Worm (Caenorhabditis elegans) whole organism, young adult: ENCODE data around the gene ceh-21.

Experiments
- B0261.1 ChIP-seq: sonication (generic microtip); optimal IDR thresholded peaks from 2 replicates; lab custom pipeline; 2016; ENCODE audit warnings: mild to moderate bottlenecking, missing genetic modification characterization, moderate library complexity, missing compliant biosample characterization
- F10E7.11 ChIP-seq: sonication (generic microtip); optimal IDR thresholded peaks from 2 replicates; lab custom pipeline; 2017; ENCODE audit warnings: mild to moderate bottlenecking, missing genetic modification characterization, moderate library complexity, missing compliant biosample characterization
- F23B12.7 ChIP-seq: sonication (generic microtip); optimal IDR thresholded peaks from 2 replicates; lab custom pipeline; 2017; ENCODE audit warnings: missing genetic modification characterization, mild to moderate bottlenecking, missing compliant biosample characterization, antibody characterized with exemption, moderate library complexity; ENCODE audit not compliant: insufficient read depth
- F57A8.1 ChIP-seq: fragments of 200-800 bp; sonication (Bioruptor generic); optimal IDR thresholded peaks from 2 replicates; lab custom pipeline; 2018; ENCODE audit warnings: mild to moderate bottlenecking, missing genetic modification characterization, moderate library complexity, missing compliant biosample characterization
- F57C9.4 ChIP-seq: sonication (generic microtip); optimal IDR thresholded peaks from 2 replicates; lab custom pipeline; 2017; ENCODE audit warnings: mild to moderate bottlenecking, missing genetic modification characterization, missing compliant biosample characterization
- K11D2.4 ChIP-seq: fragments of 200-800 bp; sonication (Bioruptor generic); IDR thresholded peaks from 2 replicates; pipeline ENCODE4 v1.3.6; 2022; ENCODE audit warnings: missing genetic modification reagents, missing genetic modification characterization, missing compliant biosample characterization
- K12H6.12 ChIP-seq: fragments of 200-800 bp; sonication (Bioruptor generic); optimal IDR thresholded peaks from 2 replicates; lab custom pipeline; 2018; ENCODE audit warnings: mild to moderate bottlenecking, missing genetic modification characterization, missing compliant biosample characterization
- Y67H2A.10 ChIP-seq: fragments of 200-800 bp; sonication (Bioruptor generic); conservative IDR thresholded peaks from 2 replicates; pipeline ENCODE4 v1.3.6; 2022; ENCODE audit warnings: missing genetic modification reagents, missing genetic modification characterization, missing compliant biosample characterization
- ZK185.1 ChIP-seq: sonication (generic microtip); optimal IDR thresholded peaks from 2 replicates; lab custom pipeline; 2016; ENCODE audit warnings: mild to moderate bottlenecking, missing genetic modification characterization, missing compliant biosample characterization; ENCODE audit not compliant: poor library complexity, severe bottlenecking
- akir-1 ChIP-seq: fragments of 200-800 bp; sonication (Bioruptor generic); optimal IDR thresholded peaks from 2 replicates; lab custom pipeline; 2018; ENCODE audit warnings: mild to moderate bottlenecking, missing genetic modification characterization, moderate library complexity, missing compliant biosample characterization
- atf-7 ChIP-seq: sonication (generic microtip); optimal IDR thresholded peaks from 2 replicates; lab custom pipeline; 2017; ENCODE audit warnings: mild to moderate bottlenecking, missing genetic modification characterization, missing compliant biosample characterization
- athp-1 ChIP-seq: sonication (generic microtip); optimal IDR thresholded peaks from 2 replicates; lab custom pipeline; 2017; ENCODE audit warnings: mild to moderate bottlenecking, missing genetic modification characterization, missing compliant biosample characterization
- attf-5 ChIP-seq: fragments of 200-800 bp; sonication (Bioruptor generic); optimal IDR thresholded peaks from 2 replicates; lab custom pipeline; 2018; ENCODE audit warnings: mild to moderate bottlenecking, missing genetic modification characterization, missing compliant biosample characterization
- attf-6 ChIP-seq: fragments of 200-800 bp; sonication (Bioruptor generic); IDR thresholded peaks from 2 replicates; pipeline ENCODE4 v1.3.6; 2022; ENCODE audit warnings: missing genetic modification reagents, missing genetic modification characterization, missing compliant biosample characterization
- cebp-2 ChIP-seq: fragments of 200-800 bp; sonication (Bioruptor generic); IDR thresholded peaks from 2 replicates; pipeline ENCODE4 v1.3.6; 2022; ENCODE audit warnings: missing genetic modification characterization, missing compliant biosample characterization
- ceh-100 ChIP-seq: fragments of 200-800 bp; sonication (Bioruptor generic); IDR thresholded peaks from 2 replicates; pipeline ENCODE4 v1.3.6; 2022; ENCODE audit warnings: missing genetic modification reagents, missing genetic modification characterization, missing compliant biosample characterization
- ceh-58 ChIP-seq: fragments of 200-800 bp; sonication (Bioruptor generic); IDR thresholded peaks from 2 replicates; pipeline ENCODE4 v1.3.6; 2022; ENCODE audit warnings: missing genetic modification characterization, missing compliant biosample characterization
- efl-1 ChIP-seq: fragments of 150-350 bp; optimal IDR thresholded peaks from 2 replicates; lab custom pipeline; 2014; ENCODE audit warnings: missing biosample characterization, missing genetic modification reagents, missing genetic modification characterization
- egl-18 ChIP-seq: fragments of 200-800 bp; sonication (Bioruptor generic); IDR thresholded peaks from 2 replicates; pipeline ENCODE4 v1.3.6; 2022; ENCODE audit warnings: missing genetic modification reagents, missing genetic modification characterization, missing compliant biosample characterization
- ekl-4 ChIP-seq: fragments of 200-800 bp; sonication (Bioruptor generic); IDR thresholded peaks from 2 replicates; pipeline ENCODE4 v1.3.6; 2022; ENCODE audit warnings: missing genetic modification reagents, missing genetic modification characterization, missing compliant biosample characterization
- hlh-12 ChIP-seq: sonication (generic microtip); optimal IDR thresholded peaks from 2 replicates; lab custom pipeline; 2016; ENCODE audit warnings: missing genetic modification characterization, missing compliant biosample characterization
- lag-1 ChIP-seq: fragments of 200-800 bp; sonication (Bioruptor generic); IDR thresholded peaks from 2 replicates; pipeline ENCODE4 v1.3.6; 2022; ENCODE audit warnings: missing genetic modification reagents, missing genetic modification characterization, missing compliant biosample characterization
- let-526 ChIP-seq: fragments of 200-800 bp; sonication (Bioruptor generic); IDR thresholded peaks from 2 replicates; pipeline ENCODE4 v1.3.6; 2022; ENCODE audit warnings: missing genetic modification reagents, missing genetic modification characterization, missing compliant biosample characterization
- let-607 ChIP-seq, 2 experiments: fragments of 200-800 bp in 1 of 2; sonication (Bioruptor generic) in 1 of 2; sonication (generic microtip) in 1 of 2; optimal IDR thresholded peaks; 2 replicates each; lab custom pipeline; 2016 to 2018; ENCODE audit warnings: mild to moderate bottlenecking in 2 of 2, missing compliant biosample characterization in 2 of 2, missing genetic modification characterization in 2 of 2, moderate library complexity in 2 of 2, missing genotype in 1 of 2
- lin-26 ChIP-seq: fragments of 200-800 bp; sonication (Bioruptor generic); IDR thresholded peaks from 2 replicates; pipeline ENCODE4 v1.3.6; 2022; ENCODE audit warnings: missing genetic modification reagents, missing genetic modification characterization, missing compliant biosample characterization
- lin-35 ChIP-seq, 3 experiments: fragments of 150-350 bp in 2 of 3; sonication (generic microtip) in 1 of 3; optimal IDR thresholded peaks; 2 replicates each; lab custom pipeline; 2014 to 2018; ENCODE audit warnings: missing biosample characterization in 3 of 3, missing genetic modification characterization in 3 of 3, missing genetic modification reagents in 3 of 3
- lin-54 ChIP-seq: fragments of 200-800 bp; sonication (Bioruptor generic); optimal IDR thresholded peaks from 2 replicates; lab custom pipeline; 2018; ENCODE audit warnings: mild to moderate bottlenecking, missing genetic modification characterization, missing compliant biosample characterization
- lir-1 ChIP-seq: fragments of 200-800 bp; sonication (Bioruptor generic); conservative IDR thresholded peaks from 2 replicates; pipeline ENCODE4 v1.3.6; 2022; ENCODE audit warnings: missing genetic modification reagents, missing genetic modification characterization, missing compliant biosample characterization
- madf-6 ChIP-seq: fragments of 200-800 bp; sonication (Bioruptor generic); IDR thresholded peaks from 2 replicates; pipeline ENCODE4 v1.3.6; 2022; ENCODE audit warnings: missing genetic modification reagents, missing genetic modification characterization, missing compliant biosample characterization
- madf-8 ChIP-seq: fragments of 200-800 bp; sonication (Bioruptor generic); conservative IDR thresholded peaks from 2 replicates; pipeline ENCODE4 v1.3.6; 2022; ENCODE audit warnings: missing genetic modification reagents, missing genetic modification characterization, missing compliant biosample characterization
- mxl-1 ChIP-seq: sonication (generic microtip); optimal IDR thresholded peaks from 2 replicates; lab custom pipeline; 2016; ENCODE audit warnings: missing genetic modification characterization, missing compliant biosample characterization
- nfya-1 ChIP-seq: sonication (generic microtip); optimal IDR thresholded peaks from 2 replicates; lab custom pipeline; 2017; ENCODE audit warnings: antibody characterized with exemption, missing compliant biosample characterization, missing genetic modification characterization, borderline replicate concordance; ENCODE audit not compliant: insufficient read depth
- nfya-2 ChIP-seq: fragments of 200-800 bp; sonication (Bioruptor generic); IDR thresholded peaks from 2 replicates; pipeline ENCODE4 v1.3.6; 2022; ENCODE audit warnings: missing genetic modification reagents, missing genetic modification characterization, missing compliant biosample characterization
- nhr-179 ChIP-seq: sonication (generic microtip); optimal IDR thresholded peaks from 2 replicates; lab custom pipeline; 2016; ENCODE audit warnings: mild to moderate bottlenecking, missing genetic modification characterization, missing compliant biosample characterization
- nhr-27 ChIP-seq: fragments of 200-800 bp; sonication (Bioruptor generic); optimal IDR thresholded peaks from 2 replicates; lab custom pipeline; 2018; ENCODE audit warnings: mild to moderate bottlenecking, missing genetic modification characterization, moderate library complexity, missing compliant biosample characterization
- pbrm-1 ChIP-seq: fragments of 200-800 bp; sonication (Bioruptor generic); IDR thresholded peaks from 2 replicates; pipeline ENCODE4 v1.3.6; 2022; ENCODE audit warnings: missing genetic modification reagents, missing genetic modification characterization, missing compliant biosample characterization
- rec-8 ChIP-seq, 2 experiments: sonication (generic microtip); optimal IDR thresholded peaks; 2 replicates each; lab custom pipeline; 2016; ENCODE audit warnings: mild to moderate bottlenecking in 2 of 2, missing genetic modification characterization in 2 of 2, missing genetic modification reagents in 2 of 2, missing genotype in 2 of 2, missing biosample characterization in 1 of 2, missing compliant biosample characterization in 1 of 2, moderate library complexity in 1 of 2
- snpc-1.1 ChIP-seq: sonication (generic microtip); optimal IDR thresholded peaks from 2 replicates; lab custom pipeline; 2017; ENCODE audit warnings: missing genetic modification characterization, mild to moderate bottlenecking, missing compliant biosample characterization, antibody characterized with exemption, moderate library complexity, missing genotype, missing genetic modification reagents; ENCODE audit not compliant: insufficient read depth
- snpc-1.3 ChIP-seq: sonication (generic microtip); optimal IDR thresholded peaks from 2 replicates; lab custom pipeline; 2017; ENCODE audit warnings: missing genetic modification characterization, mild to moderate bottlenecking, missing compliant biosample characterization, antibody characterized with exemption, moderate library complexity, missing genotype, missing genetic modification reagents; ENCODE audit not compliant: insufficient read depth
- sptf-2 ChIP-seq: fragments of 200-800 bp; sonication (Bioruptor generic); optimal IDR thresholded peaks from 2 replicates; lab custom pipeline; 2018; ENCODE audit warnings: mild to moderate bottlenecking, missing genetic modification characterization, missing compliant biosample characterization
- tbp1 ChIP-seq: fragments of 200-800 bp; sonication (Bioruptor generic); optimal IDR thresholded peaks from 2 replicates; lab custom pipeline; 2018; ENCODE audit warnings: mild to moderate bottlenecking, missing genetic modification characterization, missing compliant biosample characterization
- tbx-9 ChIP-seq: sonication (generic microtip); optimal IDR thresholded peaks from 2 replicates; lab custom pipeline; 2016; ENCODE audit warnings: borderline replicate concordance, missing genetic modification characterization, inconsistent platforms, missing compliant biosample characterization
- zfh-2 ChIP-seq: fragments of 200-800 bp; sonication (Bioruptor generic); conservative IDR thresholded peaks from 2 replicates; pipeline ENCODE4 v1.3.6; 2022; ENCODE audit warnings: missing genetic modification reagents, missing genetic modification characterization, missing compliant biosample characterization
- ztf-22 ChIP-seq: fragments of 200-800 bp; sonication (Bioruptor generic); optimal IDR thresholded peaks from 2 replicates; lab custom pipeline; 2018; ENCODE audit warnings: mild to moderate bottlenecking, missing genetic modification characterization, moderate library complexity, missing compliant biosample characterization
- ztf-25 ChIP-seq: fragments of 200-800 bp; sonication (Bioruptor generic); IDR thresholded peaks from 2 replicates; pipeline ENCODE4 v1.3.6; 2022; ENCODE audit warnings: missing genetic modification reagents, missing genetic modification characterization, missing compliant biosample characterization
- ztf-3 ChIP-seq: fragments of 200-800 bp; sonication (Bioruptor generic); optimal IDR thresholded peaks from 2 replicates; lab custom pipeline; 2018; ENCODE audit warnings: mild to moderate bottlenecking, missing genetic modification characterization, missing compliant biosample characterization
- ztf-6 ChIP-seq: fragments of 200-800 bp; sonication (Bioruptor generic); IDR thresholded peaks from 2 replicates; pipeline ENCODE4 v1.3.6; 2022; ENCODE audit warnings: missing genetic modification reagents, missing genetic modification characterization, missing compliant biosample characterization

Gene ceh-21

DNA sequence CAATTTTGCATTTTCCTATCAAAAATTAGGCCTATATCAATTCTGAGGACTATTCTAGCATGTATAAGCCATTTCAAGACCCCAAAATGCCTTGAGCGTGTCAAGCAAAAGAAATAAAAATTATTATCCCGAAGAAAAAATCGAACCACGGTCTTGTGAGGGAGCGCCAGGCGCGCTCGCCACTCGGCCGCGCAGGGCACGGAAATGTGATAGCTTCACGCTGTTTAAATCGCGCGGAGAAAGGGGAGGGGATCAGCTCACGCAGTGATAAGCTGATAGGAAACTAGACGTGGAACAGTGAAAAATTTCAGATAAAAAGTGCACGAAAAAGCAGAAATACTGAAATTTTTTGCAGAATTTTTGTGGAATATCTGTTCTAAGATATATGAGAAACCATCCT, 14.8 kb downstream of the ceh-21 start (continued):
- peak; percentile 89 for TF ChIP-seq snpc-1.3 (tag; lab: Kevin White, UChicago)
- TF ChIP-seq Y67H2A.10 (GFP tag; lab: Robert Waterston, UW): no peak
- TF ChIP-seq rec-8 (tag; optimal IDR thresholded peaks at IDR 0.05; lab: Kevin White, UChicago): peak; percentile 50 to 88
- TF ChIP-seq efl-1 (GFP tag; lab: Kevin White, UChicago): no peak
- TF ChIP-seq lin-35 (GFP tag; optimal IDR thresholded peaks at IDR 0.05; lab: Kevin White, UChicago): no peak
- TF ChIP-seq egl-18 (GFP tag; lab: Robert Waterston, UW): no peak
- TF ChIP-seq tbp1 (GFP tag; lab: Kevin White, UChicago): peak; percentile 98
- no peak for TF ChIP-seq madf-8 (GFP tag; lab: Robert Waterston, UW)
- 0 out of 2 replicates have a peak, but pooled peaks have one; percentile 30 for TF ChIP-seq let-526 (GFP tag; lab: Robert Waterston, UW)
- peak; percentile 55 for TF ChIP-seq atf-7 (tag; lab: Kevin White, UChicago)
- peak; percentile 64; the same call in 1 of the 2 replicates for TF ChIP-seq pbrm-1 (GFP tag; lab: Robert Waterston, UW)
- TF ChIP-seq F57A8.1 (GFP tag; lab: Kevin White, UChicago): peak; percentile 2
- TF ChIP-seq ceh-58: no peak
- TF ChIP-seq cebp-2 (GFP tag; lab: Robert Waterston, UW): 0 out of 2 replicates have a peak, but pooled peaks have one; percentile 23
- no peak for TF ChIP-seq ZK185.1
- TF ChIP-seq K12H6.12 (tag; lab: Kevin White, UChicago): peak; percentile 5
- TF ChIP-seq F10E7.11 (tag; lab: Kevin White, UChicago): no peak
- peak; percentile 53 for TF ChIP-seq lin-54
- peak; percentile 54 for TF ChIP-seq F23B12.7 (tag; lab: Kevin White, UChicago)
- TF ChIP-seq ztf-3 (GFP tag; lab: Kevin White, UChicago): no peak
- TF ChIP-seq attf-5: peak; percentile 71
- no peak for TF ChIP-seq nfya-1 (tag; lab: Kevin White, UChicago)
- TF ChIP-seq attf-6 (GFP tag; lab: Robert Waterston, UW): no peak
- TF ChIP-seq K11D2.4 (GFP tag; lab: Robert Waterston, UW): peak; percentile 64
- TF ChIP-seq akir-1 (GFP tag; lab: Kevin White, UChicago): no peak
- TF ChIP-seq lag-1 (GFP tag; lab: Robert Waterston, UW): no peak
- TF ChIP-seq F57C9.4 (tag; lab: Kevin White, UChicago): no peak
- TF ChIP-seq ztf-25: peak; percentile 76; the same call in 1 of the 2 replicates
- TF ChIP-seq lir-1 (GFP tag; lab: Robert Waterston, UW): 0 out of 2 replicates have a peak, but pooled peaks have one; percentile 33
- TF ChIP-seq lin-26 (GFP tag; lab: Robert Waterston, UW): peak; percentile 84
- peak; percentile 37 to 53 for TF ChIP-seq let-607 (tag; optimal IDR thresholded peaks at IDR 0.05; lab: Kevin White, UChicago)
- peak; percentile 63 for TF ChIP-seq sptf-2
- peak; percentile 36 for TF ChIP-seq nhr-179 (tag; lab: Kevin White, UChicago)
- TF ChIP-seq ztf-6 (GFP tag; lab: Robert Waterston, UW): no peak
- peak; percentile 44 for TF ChIP-seq athp-1 (tag; lab: Kevin White, UChicago)
- no peak for TF ChIP-seq nhr-27 (tag; lab: Kevin White, UChicago)
- peak; percentile 70 for TF ChIP-seq mxl-1
- TF ChIP-seq zfh-2 (GFP tag; lab: Robert Waterston, UW): peak; percentile 87
- TF ChIP-seq madf-6 (GFP tag; lab: Robert Waterston, UW): peak; percentile 46; the same call in 1 of the 2 replicates
- TF ChIP-seq B0261.1: peak; percentile 96
- TF ChIP-seq ztf-22 (GFP tag; lab: Kevin White, UChicago): no peak
- no peak; the same call in 1 of the 2 replicates for TF ChIP-seq ceh-100 (GFP tag; lab: Robert Waterston, UW)
- TF ChIP-seq tbx-9 (tag; lab: Kevin White, UChicago): no peak
- TF ChIP-seq ekl-4: 0 out of 2 replicates have a peak, but pooled peaks have one; percentile 32
- TF ChIP-seq hlh-12 (tag; lab: Kevin White, UChicago): no peak
- TF ChIP-seq snpc-1.1 (tag; lab: Kevin White, UChicago): peak; percentile 62
- no peak for TF ChIP-seq nfya-2
